Worm (Caenorhabditis elegans): ENCODE data around the gene F16G10.13.
A peak's percentile ranks its signal among the peaks of the same experiment; 100 is the strongest.

The F16G10.13 gene

ce11 chrII:2395864-2396263, at the start of gene F16G10.13:
Gene F16G10.13 (minus strand): TSS chrII:2395964.
- TF ChIP-seq unc-55 (GFP tag; optimal IDR thresholded peaks at IDR 0.05) (no peak), F13H6.1 (tag; optimal IDR thresholded peaks at IDR 0.05) (no peak), snpc-4 (tag; optimal IDR thresholded peaks at IDR 0.05) (no peak), sma-3 (GFP tag; optimal IDR thresholded peaks at IDR 0.05) (no peak), elt-1 (tag; optimal IDR thresholded peaks at IDR 0.05) (no peak), nhr-6 (tag; optimal IDR thresholded peaks at IDR 0.05) (no peak), lin-13 (GFP tag; optimal IDR thresholded peaks at IDR 0.05) (no peak), lin-11 (tag; optimal IDR thresholded peaks at IDR 0.05) (no peak), mab-5 (tag; optimal IDR thresholded peaks at IDR 0.05) (no peak)

- TF ChIP-seq lin-11 (tag; optimal IDR thresholded peaks at IDR 0.05) = no peak
- TF ChIP-seq sma-3 (GFP tag; optimal IDR thresholded peaks at IDR 0.05) = no peak
- no peak for TF ChIP-seq skn-1 (tag; optimal IDR thresholded peaks at IDR 0.05)
- TF ChIP-seq nhr-25 (tag; optimal IDR thresholded peaks at IDR 0.05) = no peak
- no peak for TF ChIP-seq gmeb-1 (tag; optimal IDR thresholded peaks at IDR 0.05)
- no peak for TF ChIP-seq ztf-11 (tag; optimal IDR thresholded peaks at IDR 0.05)
- TF ChIP-seq elt-3 (tag; optimal IDR thresholded peaks at IDR 0.05) = no peak
- TF ChIP-seq nhr-21 (tag; optimal IDR thresholded peaks at IDR 0.05) = no peak
- no peak for TF ChIP-seq nhr-237 (tag; optimal IDR thresholded peaks at IDR 0.05)
- TF ChIP-seq ztf-1 (GFP tag; conservative IDR thresholded peaks at IDR 0.05) = no peak
- no peak for TF ChIP-seq mab-5 (tag; optimal IDR thresholded peaks at IDR 0.05)
- no peak for TF ChIP-seq nhr-11 (tag; optimal IDR thresholded peaks at IDR 0.05)
- TF ChIP-seq fos-1 (tag; optimal IDR thresholded peaks at IDR 0.05) = no peak
- no peak for TF ChIP-seq R02D3.7 (tag; optimal IDR thresholded peaks at IDR 0.05)
- no peak for TF ChIP-seq alr-1 (tag; optimal IDR thresholded peaks at IDR 0.05)
- no peak for TF ChIP-seq unc-55 (GFP tag; optimal IDR thresholded peaks at IDR 0.05)
- TF ChIP-seq nhr-12 (tag; optimal IDR thresholded peaks at IDR 0.05) = no peak
- no peak for TF ChIP-seq ceh-16 (tag; optimal IDR thresholded peaks at IDR 0.05)
- no peak for TF ChIP-seq lin-39 (tag; optimal IDR thresholded peaks at IDR 0.05)
- TF ChIP-seq unc-39 (tag; optimal IDR thresholded peaks at IDR 0.05) = no peak
Observed at ce11 chrII:2445164-2445563, 49.4 kb upstream of the F16G10.13 start.

ce11 chrII:2442979-2443378, 47.2 kb upstream of the F16G10.13 start, which contains the start of gene vab-19:
Gene vab-19 (plus strand): TSS chrII:2443279.
- TF ChIP-seq nhr-6 (tag; optimal IDR thresholded peaks at IDR 0.05) (no peak), skn-1 (tag; optimal IDR thresholded peaks at IDR 0.05) (no peak), ZK546.5 (tag; optimal IDR thresholded peaks at IDR 0.05) (no peak), unc-62 (GFP tag; optimal IDR thresholded peaks at IDR 0.05) (no peak), nhr-21 (tag; optimal IDR thresholded peaks at IDR 0.05) (no peak), sem-4 (tag; optimal IDR thresholded peaks at IDR 0.05) (no peak), snpc-4 (tag; optimal IDR thresholded peaks at IDR 0.05) (no peak), ceh-82 (tag; optimal IDR thresholded peaks at IDR 0.05) (no peak), lin-11 (tag; optimal IDR thresholded peaks at IDR 0.05) (no peak), R02D3.7 (tag; optimal IDR thresholded peaks at IDR 0.05) (no peak), alr-1 (tag; optimal IDR thresholded peaks at IDR 0.05) (no peak), ztf-4 (tag; optimal IDR thresholded peaks at IDR 0.05) (no peak), mdl-1 (tag; optimal IDR thresholded peaks at IDR 0.05) (no peak), zag-1 (tag; optimal IDR thresholded peaks at IDR 0.05) (no peak), ztf-11 (tag; optimal IDR thresholded peaks at IDR 0.05) (no peak), crh-2 (tag; optimal IDR thresholded peaks at IDR 0.05) (no peak), nhr-237 (tag; optimal IDR thresholded peaks at IDR 0.05) (no peak), blmp-1 (tag; optimal IDR thresholded peaks at IDR 0.05; ENCODE audit: insufficient read depth) (no peak)

ce11 chrII:2442243-2442642, 46.5 kb upstream of the F16G10.13 start:
- peak; percentile 78 for TF ChIP-seq sma-3 (GFP tag; optimal IDR thresholded peaks at IDR 0.05)
- TF ChIP-seq ztf-11 (tag; optimal IDR thresholded peaks at IDR 0.05) = no peak
- TF ChIP-seq unc-55 (GFP tag; optimal IDR thresholded peaks at IDR 0.05) = no peak
- no peak for TF ChIP-seq Y55F3AM.14 (GFP tag; optimal IDR thresholded peaks at IDR 0.05)
- TF ChIP-seq nhr-237 (tag; optimal IDR thresholded peaks at IDR 0.05) = no peak
- TF ChIP-seq unc-62 (GFP tag; optimal IDR thresholded peaks at IDR 0.05) = no peak
- no peak for TF ChIP-seq nhr-129 (tag; optimal IDR thresholded peaks at IDR 0.05)
- TF ChIP-seq ztf-1 (GFP tag; conservative IDR thresholded peaks at IDR 0.05) = no peak
- TF ChIP-seq ztf-4 (tag; optimal IDR thresholded peaks at IDR 0.05) = no peak
- no peak for TF ChIP-seq alr-1 (tag; optimal IDR thresholded peaks at IDR 0.05)
- peak; percentile 89 for TF ChIP-seq sma-9 (GFP tag; optimal IDR thresholded peaks at IDR 0.05)
- TF ChIP-seq sma-9 (tag; optimal IDR thresholded peaks at IDR 0.05) = no peak
- TF ChIP-seq C34F6.9 (tag; optimal IDR thresholded peaks at IDR 0.05) = peak; percentile 13
- no peak for TF ChIP-seq lin-39 (tag; optimal IDR thresholded peaks at IDR 0.05)
- no peak for TF ChIP-seq peb-1 (tag; optimal IDR thresholded peaks at IDR 0.05)
- TF ChIP-seq F13H6.1 (tag; optimal IDR thresholded peaks at IDR 0.05) = no peak
- no peak for TF ChIP-seq lsy-2 (tag; optimal IDR thresholded peaks at IDR 0.05)
- no peak for TF ChIP-seq nhr-77 (tag; optimal IDR thresholded peaks at IDR 0.05)
- TF ChIP-seq mbf-1 (tag; optimal IDR thresholded peaks at IDR 0.05) = no peak
- TF ChIP-seq lin-13 (GFP tag; optimal IDR thresholded peaks at IDR 0.05) = peak; percentile 8
- no peak for TF ChIP-seq blmp-1 (tag; optimal IDR thresholded peaks at IDR 0.05; ENCODE audit: insufficient read depth)
- peak; percentile 36 for TF ChIP-seq crh-2 (tag; optimal IDR thresholded peaks at IDR 0.05)
- TF ChIP-seq nhr-11 (tag; optimal IDR thresholded peaks at IDR 0.05) = no peak
- no peak for TF ChIP-seq mab-5 (tag; optimal IDR thresholded peaks at IDR 0.05)
- no peak for TF ChIP-seq unc-39 (tag; optimal IDR thresholded peaks at IDR 0.05)
- TF ChIP-seq egl-27 (tag; optimal IDR thresholded peaks at IDR 0.05) = no peak
- TF ChIP-seq nhr-25 (tag; optimal IDR thresholded peaks at IDR 0.05) = peak; percentile 33
- no peak for TF ChIP-seq aly-2 (tag; optimal IDR thresholded peaks at IDR 0.05)
- peak; percentile 23 for TF ChIP-seq ceh-16 (tag; optimal IDR thresholded peaks at IDR 0.05)
- peak; percentile 31 for TF ChIP-seq fos-1 (tag; optimal IDR thresholded peaks at IDR 0.05)
- TF ChIP-seq snpc-4 (tag; optimal IDR thresholded peaks at IDR 0.05) = no peak
